Fruit fly (Drosophila melanogaster) Kc167 (cell line): ENCODE measurements around the gene CG7341.

Source experiments
- Myc ChIP-seq: fragments of >200 bp; optimal IDR thresholded peaks from 2 replicates; lab custom pipeline; 2017; ENCODE audit warnings: missing external identifiers
- Sin3A ChIP-seq: fragments of >200 bp; optimal IDR thresholded peaks from 2 replicates; lab custom pipeline; 2018; ENCODE audit warnings: missing external identifiers
- ttk ChIP-seq: sonication (Bioruptor generic); optimal IDR thresholded peaks from 2 replicates; lab custom pipeline; 2017; ENCODE audit warnings: missing external identifiers

DNA sequence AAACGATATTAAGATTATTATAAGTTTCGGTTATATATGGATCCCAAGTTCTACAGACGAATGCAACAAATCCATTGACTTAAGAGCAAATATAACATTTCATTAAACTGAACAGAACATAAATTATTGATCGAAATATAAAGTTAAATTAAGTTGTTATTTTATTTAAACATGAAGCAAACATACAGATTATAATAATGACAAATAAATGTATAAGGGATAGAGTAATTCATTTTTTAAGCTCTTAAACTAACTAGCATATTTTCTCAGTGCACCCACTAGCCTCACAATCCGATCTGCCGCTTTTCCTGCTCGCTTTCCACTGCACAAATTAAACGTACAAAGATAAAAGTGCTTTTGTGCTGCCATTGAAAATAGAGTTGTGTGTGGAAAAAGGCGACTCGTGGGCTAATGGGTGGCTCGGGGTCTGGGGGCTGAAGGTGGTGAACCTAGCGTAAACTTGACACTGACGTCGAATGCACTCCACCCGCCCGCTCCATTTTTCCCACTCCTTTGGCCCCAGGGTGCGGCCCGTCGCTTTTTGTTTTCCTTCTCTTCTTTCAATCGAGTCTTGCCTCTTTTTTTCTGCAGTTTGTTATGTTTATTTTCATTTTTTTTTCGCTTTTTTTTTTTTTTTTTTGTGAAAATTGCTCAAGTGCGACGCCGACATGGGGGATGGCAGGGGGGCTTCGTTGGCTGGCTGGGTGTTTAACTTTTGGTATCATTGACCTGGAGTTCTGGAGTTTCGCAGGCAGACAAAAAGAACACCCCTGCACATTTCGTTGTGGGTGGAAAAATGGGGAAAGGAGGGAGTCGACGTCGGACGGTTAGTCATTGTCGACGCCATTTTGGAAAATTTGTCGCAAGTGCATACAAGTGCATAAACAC lies 32.9 kb upstream of the CG7341 start:
- TF ChIP-seq ttk, result no peak
- TF ChIP-seq Myc, result no peak
- no peak for TF ChIP-seq Sin3A (lab: Kevin White, UChicago)
